Worm (Caenorhabditis elegans) whole organism, L2 larva: ENCODE measurements around the gene myo-2.
A peak's percentile ranks its signal among the peaks of the same experiment; 100 is the strongest.

ENCODE experiments used
- C34F6.9 ChIP-seq: fragments of 150-350 bp; optimal IDR thresholded peaks from 2 replicates; lab custom pipeline; 2014; ENCODE audit warnings: missing biosample characterization, missing genetic modification characterization
- F13H6.1 ChIP-seq: sonication (generic microtip); optimal IDR thresholded peaks from 2 replicates; lab custom pipeline; 2016; ENCODE audit warnings: missing genetic modification characterization, missing compliant biosample characterization
- R02D3.7 ChIP-seq: fragments of 150-350 bp; optimal IDR thresholded peaks from 2 replicates; lab custom pipeline; 2014; ENCODE audit warnings: missing biosample characterization, missing genetic modification characterization
- Y55F3AM.14 ChIP-seq: fragments of 200-800 bp; sonication (Bioruptor generic); optimal IDR thresholded peaks from 2 replicates; lab custom pipeline; 2018; ENCODE audit warnings: mild to moderate bottlenecking, missing genetic modification characterization, missing compliant biosample characterization
- ZK546.5 ChIP-seq: sonication (generic microtip); optimal IDR thresholded peaks from 2 replicates; lab custom pipeline; 2017; ENCODE audit warnings: missing biosample characterization, missing genetic modification characterization
- alr-1 ChIP-seq: fragments of 150-350 bp; optimal IDR thresholded peaks from 2 replicates; lab custom pipeline; 2014; ENCODE audit warnings: missing biosample characterization, missing genetic modification characterization
- aly-2 ChIP-seq: fragments of 150-350 bp; optimal IDR thresholded peaks from 2 replicates; lab custom pipeline; 2014; ENCODE audit warnings: missing biosample characterization, missing genetic modification characterization
- ama-1 ChIP-seq: fragments of 150-350 bp; optimal IDR thresholded peaks from 2 replicates; lab custom pipeline; 2018; ENCODE audit warnings: inconsistent platforms
- blmp-1 ChIP-seq: sonication (generic microtip); optimal IDR thresholded peaks from 2 replicates; lab custom pipeline; 2017; ENCODE audit warnings: missing genetic modification characterization, mild to moderate bottlenecking, missing compliant biosample characterization, antibody characterized with exemption, moderate library complexity; ENCODE audit not compliant: insufficient read depth
- ceh-16 ChIP-seq: fragments of 150-350 bp; optimal IDR thresholded peaks from 2 replicates; lab custom pipeline; 2014; ENCODE audit warnings: missing biosample characterization, missing genetic modification characterization
- ceh-82 ChIP-seq: fragments of 150-350 bp; optimal IDR thresholded peaks from 2 replicates; lab custom pipeline; 2014; ENCODE audit warnings: missing biosample characterization, missing genetic modification characterization
- crh-2 ChIP-seq: sonication (generic microtip); optimal IDR thresholded peaks from 2 replicates; lab custom pipeline; 2017; ENCODE audit warnings: missing biosample characterization, missing genetic modification characterization
- dmd-4 ChIP-seq: sonication (generic microtip); optimal IDR thresholded peaks from 2 replicates; lab custom pipeline; 2017; ENCODE audit warnings: missing biosample characterization, missing genetic modification characterization
- egl-27 ChIP-seq: sonication (generic microtip); optimal IDR thresholded peaks from 3 replicates; lab custom pipeline; 2017; ENCODE audit warnings: missing biosample characterization, missing genetic modification reagents, missing genetic modification characterization
- elt-1 ChIP-seq: fragments of 150-350 bp; optimal IDR thresholded peaks from 2 replicates; lab custom pipeline; 2014; ENCODE audit warnings: missing biosample characterization, missing genetic modification characterization
- elt-3 ChIP-seq: sonication (generic microtip); optimal IDR thresholded peaks from 2 replicates; lab custom pipeline; 2017; ENCODE audit warnings: missing biosample characterization, missing genetic modification characterization
- fos-1 ChIP-seq: fragments of 150-350 bp; optimal IDR thresholded peaks from 2 replicates; lab custom pipeline; 2014; ENCODE audit warnings: missing biosample characterization, missing genetic modification characterization
- gmeb-1 ChIP-seq: fragments of 150-350 bp; optimal IDR thresholded peaks from 2 replicates; lab custom pipeline; 2014; ENCODE audit warnings: missing biosample characterization, missing genetic modification characterization
- lin-11 ChIP-seq: fragments of 150-350 bp; sonication (generic microtip); optimal IDR thresholded peaks from 2 replicates; lab custom pipeline; 2014; ENCODE audit warnings: missing biosample characterization, missing genetic modification characterization, inconsistent platforms, mixed read lengths
- lin-13 ChIP-seq: fragments of 150-350 bp; optimal IDR thresholded peaks from 2 replicates; lab custom pipeline; 2014; ENCODE audit warnings: missing biosample characterization, missing genetic modification reagents, missing genetic modification characterization
- lin-39 ChIP-seq: fragments of 150-350 bp; optimal IDR thresholded peaks from 2 replicates; lab custom pipeline; 2014; ENCODE audit warnings: missing biosample characterization, missing genetic modification reagents, missing genetic modification characterization
- lsy-2 ChIP-seq, 2 experiments: fragments of 150-350 bp in 1 of 2; sonication (generic microtip) in 1 of 2; optimal IDR thresholded peaks; 2 replicates each; lab custom pipeline; 2014 to 2017; ENCODE audit warnings: missing biosample characterization in 2 of 2, missing genetic modification characterization in 2 of 2
- mbf-1 ChIP-seq: sonication (generic microtip); optimal IDR thresholded peaks from 2 replicates; lab custom pipeline; 2017; ENCODE audit warnings: missing biosample characterization, missing genetic modification characterization
- mdl-1 ChIP-seq, 2 experiments: fragments of 150-350 bp in 1 of 2; sonication (generic microtip) in 1 of 2; optimal IDR thresholded peaks; 2 replicates each; lab custom pipeline; 2017; ENCODE audit warnings: missing biosample characterization in 2 of 2, missing genetic modification characterization in 2 of 2
- nhr-10 ChIP-seq: sonication (generic microtip); optimal IDR thresholded peaks from 2 replicates; lab custom pipeline; 2017; ENCODE audit warnings: missing biosample characterization, missing genetic modification characterization
- nhr-11 ChIP-seq: fragments of 150-350 bp; optimal IDR thresholded peaks from 2 replicates; lab custom pipeline; 2014; ENCODE audit warnings: missing biosample characterization, missing genetic modification characterization
- nhr-12 ChIP-seq: fragments of 150-350 bp; optimal IDR thresholded peaks from 2 replicates; lab custom pipeline; 2014; ENCODE audit warnings: missing biosample characterization, missing genetic modification characterization
- nhr-129 ChIP-seq: fragments of 150-350 bp; optimal IDR thresholded peaks from 2 replicates; lab custom pipeline; 2014; ENCODE audit warnings: missing biosample characterization, missing genetic modification characterization
- nhr-21 ChIP-seq: fragments of 150-350 bp; optimal IDR thresholded peaks from 2 replicates; lab custom pipeline; 2014; ENCODE audit warnings: missing biosample characterization, missing genetic modification characterization
- nhr-23 ChIP-seq: fragments of 150-350 bp; optimal IDR thresholded peaks from 2 replicates; lab custom pipeline; 2014; ENCODE audit warnings: missing biosample characterization, missing genetic modification reagents, missing genetic modification characterization
- nhr-25 ChIP-seq: fragments of 150-350 bp; sonication (generic microtip); optimal IDR thresholded peaks from 3 replicates; lab custom pipeline; 2014; ENCODE audit warnings: missing biosample characterization, missing genetic modification characterization
- nhr-6 ChIP-seq: fragments of 150-350 bp; optimal IDR thresholded peaks from 2 replicates; lab custom pipeline; 2014; ENCODE audit warnings: missing biosample characterization, missing genetic modification characterization
- nhr-77 ChIP-seq: fragments of 150-350 bp; optimal IDR thresholded peaks from 2 replicates; lab custom pipeline; 2014; ENCODE audit warnings: missing biosample characterization, missing genetic modification characterization
- skn-1 ChIP-seq: sonication (generic microtip); optimal IDR thresholded peaks from 2 replicates; lab custom pipeline; 2017; ENCODE audit warnings: missing biosample characterization, missing genetic modification characterization
- sma-3 ChIP-seq: sonication (generic microtip); optimal IDR thresholded peaks from 2 replicates; lab custom pipeline; 2016; ENCODE audit warnings: missing genetic modification reagents, missing genetic modification characterization, missing compliant biosample characterization
- sma-9 ChIP-seq, 2 experiments: fragments of 150-350 bp in 1 of 2; sonication (generic microtip) in 1 of 2; optimal IDR thresholded peaks; 2 replicates each; lab custom pipeline; 2014 to 2016; ENCODE audit warnings: missing genetic modification characterization in 2 of 2, mild to moderate bottlenecking in 1 of 2, missing biosample characterization in 1 of 2, missing compliant biosample characterization in 1 of 2, missing genetic modification reagents in 1 of 2, moderate library complexity in 1 of 2
- snpc-4 ChIP-seq: fragments of 150-350 bp; optimal IDR thresholded peaks from 2 replicates; lab custom pipeline; 2014; ENCODE audit warnings: missing biosample characterization, missing genetic modification characterization
- unc-39 ChIP-seq: fragments of 150-350 bp; optimal IDR thresholded peaks from 2 replicates; lab custom pipeline; 2014; ENCODE audit warnings: missing biosample characterization, missing genetic modification characterization
- unc-55 ChIP-seq: fragments of 150-350 bp; sonication (generic microtip); optimal IDR thresholded peaks from 3 replicates; lab custom pipeline; 2014; ENCODE audit warnings: missing biosample characterization, missing genetic modification reagents, missing genetic modification characterization
- unc-62 ChIP-seq: fragments of 150-350 bp; optimal IDR thresholded peaks from 2 replicates; lab custom pipeline; 2014; ENCODE audit warnings: missing biosample characterization, missing genetic modification reagents, missing genetic modification characterization
- zag-1 ChIP-seq: fragments of 150-350 bp; optimal IDR thresholded peaks from 2 replicates; lab custom pipeline; 2014; ENCODE audit warnings: missing biosample characterization, missing genetic modification characterization
- ztf-1 ChIP-seq: fragments of 200-800 bp; sonication (Bioruptor generic); conservative IDR thresholded peaks from 2 replicates; pipeline ENCODE4 v1.3.6; 2022; ENCODE audit warnings: missing genetic modification characterization, missing compliant biosample characterization
- ztf-11 ChIP-seq: sonication (generic microtip); optimal IDR thresholded peaks from 2 replicates; lab custom pipeline; 2017; ENCODE audit warnings: missing biosample characterization, missing genetic modification characterization
- ztf-4 ChIP-seq: fragments of 150-350 bp; optimal IDR thresholded peaks from 2 replicates; lab custom pipeline; 2014; ENCODE audit warnings: missing biosample characterization, missing genetic modification characterization

Gene myo-2

ce11 chrX:12491138-12491537 lies 23.3 kb downstream of the myo-2 start:
- TF ChIP-seq lin-11 (tag; lab: Kevin White, UChicago) (no peak), ama-1 (no peak), nhr-21 (tag; lab: Kevin White, UChicago) (no peak), ztf-4 (tag; lab: Kevin White, UChicago) (no peak), alr-1 (tag; lab: Kevin White, UChicago) (no peak), zag-1 (tag; lab: Kevin White, UChicago) (no peak), unc-62 (GFP tag; lab: Kevin White, UChicago) (no peak), lin-39 (tag; lab: Kevin White, UChicago) (no peak), nhr-6 (no peak), blmp-1 (tag; lab: Kevin White, UChicago) (no peak), nhr-10 (tag; lab: Kevin White, UChicago) (no peak)
- TF ChIP-seq, all 48 proteins: peak for 0

ce11 chrX:12492467-12492866 lies 24.6 kb downstream of the myo-2 start, which contains the start of gene lips-1:
Gene lips-1 (plus strand): TSS chrX:12492767.
- TF ChIP-seq lsy-2 (tag; optimal IDR thresholded peaks at IDR 0.05; lab: Kevin White, UChicago) = no peak
- TF ChIP-seq F13H6.1 (tag; lab: Kevin White, UChicago) = no peak
- TF ChIP-seq crh-2 (tag; lab: Kevin White, UChicago) = no peak
- TF ChIP-seq nhr-23 (tag; lab: Kevin White, UChicago) = no peak
- TF ChIP-seq Y55F3AM.14 (GFP tag; lab: Kevin White, UChicago) = no peak
- TF ChIP-seq mdl-1 (tag; optimal IDR thresholded peaks at IDR 0.05; lab: Kevin White, UChicago) = no peak
- TF ChIP-seq fos-1 (tag; lab: Kevin White, UChicago) = no peak
- no peak for TF ChIP-seq lin-11 (tag; lab: Kevin White, UChicago)
- TF ChIP-seq unc-39 (tag; lab: Kevin White, UChicago) = no peak
- no peak for TF ChIP-seq sma-9 (GFP tag; optimal IDR thresholded peaks at IDR 0.05; lab: Kevin White, UChicago)
- TF ChIP-seq sma-9 (tag; optimal IDR thresholded peaks at IDR 0.05; lab: Kevin White, UChicago) = no peak
- TF ChIP-seq nhr-21 (tag; lab: Kevin White, UChicago) = no peak
- no peak for TF ChIP-seq C34F6.9 (tag; lab: Kevin White, UChicago)
- no peak for TF ChIP-seq lin-13
- no peak for TF ChIP-seq mbf-1
- TF ChIP-seq ama-1 = no peak
- no peak for TF ChIP-seq egl-27 (tag; lab: Kevin White, UChicago)
- no peak for TF ChIP-seq dmd-4
- no peak for TF ChIP-seq R02D3.7 (tag; lab: Kevin White, UChicago)
- TF ChIP-seq unc-55 = no peak
- no peak for TF ChIP-seq blmp-1 (tag; lab: Kevin White, UChicago)
- TF ChIP-seq, all 48 proteins: peak for 0

ce11 chrX:12500777-12501176 lies 32.9 kb downstream of the myo-2 start:
- TF ChIP-seq aly-2 (tag; lab: Kevin White, UChicago) = no peak
- TF ChIP-seq nhr-11 (tag; lab: Kevin White, UChicago) = no peak
- TF ChIP-seq sma-3 (GFP tag; lab: Kevin White, UChicago) = peak; percentile 97
- peak; percentile 40 for TF ChIP-seq nhr-6
- peak; percentile 19 for TF ChIP-seq ztf-4 (tag; lab: Kevin White, UChicago)
- TF ChIP-seq C34F6.9 (tag; lab: Kevin White, UChicago) = peak; percentile 39
- peak; percentile 90 for TF ChIP-seq ceh-16 (tag; lab: Kevin White, UChicago)
- peak; percentile 98 for TF ChIP-seq nhr-21 (tag; lab: Kevin White, UChicago)
- no peak for TF ChIP-seq alr-1 (tag; lab: Kevin White, UChicago)
- TF ChIP-seq ama-1 = no peak
- peak; percentile 98 for TF ChIP-seq elt-1 (tag; lab: Kevin White, UChicago)
- TF ChIP-seq nhr-12 (tag; lab: Kevin White, UChicago) = no peak
- no peak for TF ChIP-seq ceh-82
- peak; percentile 57 for TF ChIP-seq Y55F3AM.14 (GFP tag; lab: Kevin White, UChicago)
- no peak for TF ChIP-seq ztf-1 (GFP tag; lab: Robert Waterston, UW)
- TF ChIP-seq skn-1 = no peak
- no peak for TF ChIP-seq nhr-10 (tag; lab: Kevin White, UChicago)
- peak; percentile 10 to 83 for TF ChIP-seq mdl-1 (tag; optimal IDR thresholded peaks at IDR 0.05; lab: Kevin White, UChicago)
- TF ChIP-seq lsy-2 (tag; optimal IDR thresholded peaks at IDR 0.05; lab: Kevin White, UChicago) = peak in 1 of 2 experiments; percentile 78
- TF ChIP-seq nhr-25 = peak; percentile 93
- TF ChIP-seq mbf-1 = no peak
- no peak for TF ChIP-seq unc-62 (GFP tag; lab: Kevin White, UChicago)
- no peak for TF ChIP-seq dmd-4
- peak; percentile 47 for TF ChIP-seq lin-13
- no peak for TF ChIP-seq lin-11 (tag; lab: Kevin White, UChicago)
- TF ChIP-seq elt-3 (tag; lab: Kevin White, UChicago) = no peak
- TF ChIP-seq F13H6.1 (tag; lab: Kevin White, UChicago) = peak; percentile 79
- TF ChIP-seq ZK546.5 (tag; lab: Kevin White, UChicago) = no peak
- TF ChIP-seq unc-39 (tag; lab: Kevin White, UChicago) = no peak
- no peak for TF ChIP-seq nhr-77 (tag; lab: Kevin White, UChicago)
- TF ChIP-seq R02D3.7 (tag; lab: Kevin White, UChicago) = no peak
- peak; percentile 98 for TF ChIP-seq sma-9 (GFP tag; optimal IDR thresholded peaks at IDR 0.05; lab: Kevin White, UChicago)
- no peak for TF ChIP-seq sma-9 (tag; optimal IDR thresholded peaks at IDR 0.05; lab: Kevin White, UChicago)
- TF ChIP-seq nhr-129 (tag; lab: Kevin White, UChicago) = peak; percentile 88
- peak; percentile 90 for TF ChIP-seq egl-27 (tag; lab: Kevin White, UChicago)
- no peak for TF ChIP-seq lin-39 (tag; lab: Kevin White, UChicago)
- TF ChIP-seq gmeb-1 = peak; percentile 78
- TF ChIP-seq ztf-11 = no peak
- no peak for TF ChIP-seq nhr-23 (tag; lab: Kevin White, UChicago)
- TF ChIP-seq snpc-4 (tag; lab: Kevin White, UChicago) = no peak
- no peak for TF ChIP-seq unc-55
- TF ChIP-seq blmp-1 (tag; lab: Kevin White, UChicago) = peak; percentile 79
- no peak for TF ChIP-seq zag-1 (tag; lab: Kevin White, UChicago)
- TF ChIP-seq fos-1 (tag; lab: Kevin White, UChicago) = peak; percentile 85
